1 fruit fly cellular context compared by ENCODE assay signal in the genomic region with DNA sequence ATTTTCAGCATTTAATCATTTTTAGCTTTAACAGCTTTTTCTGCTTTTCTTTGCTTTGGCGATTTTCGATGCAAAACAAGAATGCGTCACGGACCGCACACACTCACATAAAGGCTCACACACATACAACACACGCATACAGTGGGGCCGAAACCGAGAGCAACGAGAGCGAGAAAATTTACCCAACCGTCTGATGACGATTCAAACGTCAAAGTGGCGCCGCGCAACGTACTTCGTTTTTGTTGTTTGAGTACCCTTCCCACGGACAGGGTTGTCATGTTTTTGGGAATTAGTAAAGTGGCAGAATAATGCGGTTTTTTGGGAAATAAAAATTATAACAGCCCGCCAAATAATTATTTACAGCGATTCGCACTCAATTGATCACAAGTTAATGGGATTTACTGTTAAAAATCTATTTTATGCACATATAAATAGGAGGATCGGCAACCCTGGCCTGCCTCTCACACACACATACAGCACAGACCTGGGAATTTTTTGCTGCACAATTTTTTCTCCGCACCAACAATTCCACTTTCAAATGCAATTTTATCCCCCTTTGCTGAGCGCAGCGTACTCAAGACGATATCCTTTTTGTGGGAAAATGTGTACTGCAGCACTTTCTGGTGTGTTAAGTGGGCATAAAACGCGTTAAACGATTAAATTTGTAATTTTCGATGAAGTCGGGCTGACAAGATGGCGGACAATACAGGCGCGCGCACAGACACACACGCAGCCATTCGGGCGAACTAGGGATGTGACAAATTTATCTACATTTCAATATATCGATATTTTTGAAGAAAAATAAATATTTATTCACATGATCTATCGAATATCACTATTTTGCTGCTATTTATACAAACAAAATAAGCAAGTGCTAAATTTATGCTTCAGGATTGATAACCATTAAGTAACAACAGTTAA.
TF ChIP-seq lines count a peak whose summit lies in the region.

No protein-coding gene starts in this region.

TF ChIP-seq in whole organism, embryonic, 481 proteins besides CTCF, POLR2A, EP300 and RAD21 (continued from another document and continues in another):
- TF ChIP-seq CG33213 (GFP tag; optimal IDR thresholded peaks at IDR 0.05; lab: Kevin White, UChicago) (peak; percentile 88), CG10274 (GFP tag; optimal IDR thresholded peaks at IDR 0.05; lab: Kevin White, UChicago) (peak; percentile 86), ac (GFP tag; optimal IDR thresholded peaks at IDR 0.05; lab: Kevin White, UChicago) (peak; percentile 91), CG15011 (GFP tag; optimal IDR thresholded peaks at IDR 0.05; lab: Kevin White, UChicago) (peak; percentile 90), Lhr (GFP tag; optimal IDR thresholded peaks at IDR 0.05; lab: Kevin White, UChicago) (peak; percentile 64), bigmax (GFP tag; optimal IDR thresholded peaks at IDR 0.05; lab: Kevin White, UChicago) (peak; percentile 56), ems (GFP tag; optimal IDR thresholded peaks at IDR 0.05; lab: Kevin White, UChicago) (peak; percentile 91), CG13424 (tag; optimal IDR thresholded peaks at IDR 0.05; lab: Kevin White, UChicago) (peak; percentile 96), B-H1 (GFP tag; IDR thresholded peaks at IDR 0.05; lab: Robert Waterston, UW) (peak; percentile 82), cwo (GFP tag; optimal IDR thresholded peaks at IDR 0.05; lab: Kevin White, UChicago) (peak; percentile 92), Deaf1 (tag; optimal IDR thresholded peaks at IDR 0.05; lab: Kevin White, UChicago) (peak; percentile 75), ind (GFP tag; optimal IDR thresholded peaks at IDR 0.05; lab: Kevin White, UChicago) (peak; percentile 91), sr (GFP tag; IDR thresholded peaks at IDR 0.05; lab: Robert Waterston, UW) (peak; percentile 70; the same call in 2 of the 3 replicates), CG30403 (GFP tag; optimal IDR thresholded peaks at IDR 0.05; lab: Kevin White, UChicago) (peak; percentile 93), so (GFP tag; IDR thresholded peaks at IDR 0.05; lab: Robert Waterston, UW) (peak; percentile 94), CG2678 (tag; optimal IDR thresholded peaks at IDR 0.05; lab: Kevin White, UChicago) (peak; percentile 97), disco-r (GFP tag; optimal IDR thresholded peaks at IDR 0.05; lab: Kevin White, UChicago) (peak; percentile 74), CG4328 (GFP tag; optimal IDR thresholded peaks at IDR 0.05; lab: Kevin White, UChicago) (peak; percentile 93), CG17385 (GFP tag; optimal IDR thresholded peaks at IDR 0.05; lab: Kevin White, UChicago) (peak; percentile 90), CG11723 (GFP tag; optimal IDR thresholded peaks at IDR 0.05; lab: Kevin White, UChicago) (peak; percentile 90), NK7.1 (GFP tag; optimal IDR thresholded peaks at IDR 0.05; lab: Kevin White, UChicago) (peak; percentile 89), Optix (GFP tag; IDR thresholded peaks at IDR 0.05; lab: Robert Waterston, UW) (peak; percentile 91), dimm (GFP tag; IDR thresholded peaks at IDR 0.05; lab: Robert Waterston, UW) (peak; percentile 53; the same call in 1 of the 2 replicates), NC2β (GFP tag; optimal IDR thresholded peaks at IDR 0.05; lab: Kevin White, UChicago) (peak; percentile 92), CG1603 (tag; optimal IDR thresholded peaks at IDR 0.05; lab: Kevin White, UChicago) (peak; percentile 95), Xbp1 (GFP tag; optimal IDR thresholded peaks at IDR 0.05; lab: Kevin White, UChicago) (peak; percentile 93), dati (GFP tag; IDR thresholded peaks at IDR 0.05; lab: Robert Waterston, UW) (peak; percentile 56; the same call in 1 of the 2 replicates), Bgb (GFP tag; IDR thresholded peaks at IDR 0.05; lab: Robert Waterston, UW; ENCODE audit: partially characterized antibody) (peak; percentile 61), crc (GFP tag; optimal IDR thresholded peaks at IDR 0.05; lab: Kevin White, UChicago) (peak; percentile 86), CG16863 (GFP tag; optimal IDR thresholded peaks at IDR 0.05; lab: Kevin White, UChicago) (peak; percentile 92), CG10654 (GFP tag; optimal IDR thresholded peaks at IDR 0.05; lab: Kevin White, UChicago) (peak; percentile 82), CG14710 (tag; optimal IDR thresholded peaks at IDR 0.05; lab: Kevin White, UChicago) (peak; percentile 92), jumu (GFP tag; optimal IDR thresholded peaks at IDR 0.05; lab: Kevin White, UChicago) (peak; percentile 89), CG12769 (tag; optimal IDR thresholded peaks at IDR 0.05; lab: Kevin White, UChicago) (peak; percentile 96), pho (GFP tag; optimal IDR thresholded peaks at IDR 0.05; lab: Kevin White, UChicago) (peak; percentile 90), dan (GFP tag; IDR thresholded peaks at IDR 0.05; lab: Robert Waterston, UW) (no peak; the same call in 1 of the 2 replicates), ERR (GFP tag; optimal IDR thresholded peaks at IDR 0.05; lab: Kevin White, UChicago) (peak; percentile 79), trh (GFP tag; optimal IDR thresholded peaks at IDR 0.05; lab: Kevin White, UChicago) (peak; percentile 76), bcd (GFP tag; optimal IDR thresholded peaks at IDR 0.05; lab: Kevin White, UChicago) (peak; percentile 93), Chrac-16 (GFP tag; optimal IDR thresholded peaks at IDR 0.05; lab: Kevin White, UChicago) (peak; percentile 93), CG18262 (tag; optimal IDR thresholded peaks at IDR 0.05; lab: Kevin White, UChicago) (peak; percentile 94), CG4707 (GFP tag; optimal IDR thresholded peaks at IDR 0.05; lab: Kevin White, UChicago) (peak; percentile 83), nom (GFP tag; optimal IDR thresholded peaks at IDR 0.05; lab: Kevin White, UChicago) (peak; percentile 91), CG17802 (tag; optimal IDR thresholded peaks at IDR 0.05; lab: Kevin White, UChicago) (peak; percentile 83), CG2199 (GFP tag; IDR thresholded peaks at IDR 0.05; lab: Robert Waterston, UW) (peak; percentile 78; the same call in 2 of the 3 replicates), CG3407 (GFP tag; optimal IDR thresholded peaks at IDR 0.05; lab: Kevin White, UChicago) (peak; percentile 81), lab (GFP tag; optimal IDR thresholded peaks at IDR 0.05; lab: Kevin White, UChicago) (peak; percentile 97), cato (GFP tag; optimal IDR thresholded peaks at IDR 0.05; lab: Kevin White, UChicago; ENCODE audit: borderline replicate concordance) (peak; percentile 88), gfzf (GFP tag; optimal IDR thresholded peaks at IDR 0.05; lab: Kevin White, UChicago) (no peak), sna (GFP tag; IDR thresholded peaks at IDR 0.05; lab: Robert Waterston, UW; ENCODE audit: partially characterized antibody) (no peak; the same call in 1 of the 2 replicates), seq (GFP tag; IDR thresholded peaks at IDR 0.05; lab: Robert Waterston, UW) (peak; percentile 90), zfh1 (GFP tag; IDR thresholded peaks at IDR 0.05; lab: Robert Waterston, UW) (peak; percentile 94), tio (GFP tag; optimal IDR thresholded peaks at IDR 0.05; lab: Kevin White, UChicago) (peak; percentile 87), nerfin-2 (GFP tag; IDR thresholded peaks at IDR 0.05; lab: Robert Waterston, UW; ENCODE audit: partially characterized antibody) (no peak), D (optimal IDR thresholded peaks at IDR 0.05; lab: Kevin White, UChicago) (no peak), D (GFP tag; optimal IDR thresholded peaks at IDR 0.05; lab: Kevin White, UChicago) (peak; percentile 91), Usf (GFP tag; optimal IDR thresholded peaks at IDR 0.05; lab: Kevin White, UChicago) (peak; percentile 86), Aef1 (GFP tag; IDR thresholded peaks at IDR 0.05; lab: Robert Waterston, UW) (peak; percentile 91), CG11504 (tag; optimal IDR thresholded peaks at IDR 0.05; lab: Kevin White, UChicago) (peak; percentile 93), br (optimal IDR thresholded peaks at IDR 0.05; lab: Kevin White, UChicago) (no peak), CG14441 (GFP tag; IDR thresholded peaks at IDR 0.05; lab: Robert Waterston, UW) (peak; percentile 94), HLH54F (GFP tag; optimal IDR thresholded peaks at IDR 0.05; lab: Kevin White, UChicago) (peak; percentile 89), Vsx1 (GFP tag; optimal IDR thresholded peaks at IDR 0.05; lab: Kevin White, UChicago) (peak; percentile 86), Atf-2 (GFP tag; optimal IDR thresholded peaks at IDR 0.05; lab: Kevin White, UChicago) (peak; percentile 90), Eip74EF (GFP tag; optimal IDR thresholded peaks at IDR 0.05; lab: Kevin White, UChicago) (peak in 1 of 2 experiments; percentile 83), CG10267 (tag; optimal IDR thresholded peaks at IDR 0.05; lab: Kevin White, UChicago) (peak; percentile 84), zen2 (GFP tag; IDR thresholded peaks at IDR 0.05; lab: Robert Waterston, UW; ENCODE audit: partially characterized antibody) (peak; percentile 47; the same call in 2 of the 3 replicates), CG11695 (GFP tag; IDR thresholded peaks at IDR 0.05; lab: Robert Waterston, UW) (peak; percentile 95), sens-2 (GFP tag; IDR thresholded peaks at IDR 0.05; lab: Robert Waterston, UW) (peak; percentile 88), CG9609 (GFP tag; optimal IDR thresholded peaks at IDR 0.05; lab: Kevin White, UChicago) (peak; percentile 89), exex (tag; optimal IDR thresholded peaks at IDR 0.05; lab: Kevin White, UChicago) (peak; percentile 83), BtbVII (GFP tag; optimal IDR thresholded peaks at IDR 0.05; lab: Kevin White, UChicago) (peak; percentile 91), hb (GFP tag; IDR thresholded peaks at IDR 0.05; lab: Robert Waterston, UW; ENCODE audit: partially characterized antibody) (no peak), CG6765 (GFP tag; optimal IDR thresholded peaks at IDR 0.05; lab: Kevin White, UChicago) (peak; percentile 94), CG11696 (GFP tag; IDR thresholded peaks at IDR 0.05; lab: Robert Waterston, UW) (peak; percentile 78), Dfd (GFP tag; optimal IDR thresholded peaks at IDR 0.05; lab: Kevin White, UChicago) (no peak), CG4282 (GFP tag; optimal IDR thresholded peaks at IDR 0.05; lab: Kevin White, UChicago) (peak; percentile 84), fd102C (GFP tag; optimal IDR thresholded peaks at IDR 0.05; lab: Kevin White, UChicago) (peak; percentile 43), dpn (GFP tag; optimal IDR thresholded peaks at IDR 0.05; lab: Kevin White, UChicago) (peak; percentile 87 to 95), chif (GFP tag; optimal IDR thresholded peaks at IDR 0.05; lab: Kevin White, UChicago) (peak; percentile 91 to 93), CG6254 (GFP tag; optimal IDR thresholded peaks at IDR 0.05; lab: Kevin White, UChicago) (peak; percentile 82), Med (GFP tag; lab: Kevin White, UChicago) (peak; percentile 99), toy (GFP tag; IDR thresholded peaks at IDR 0.05; lab: Robert Waterston, UW) (0 out of 2 replicates have a peak, but pooled peaks have one; percentile 56), gro (GFP tag; optimal IDR thresholded peaks at IDR 0.05; lab: Kevin White, UChicago) (peak; percentile 94), ranshi (GFP tag; IDR thresholded peaks at IDR 0.05; lab: Robert Waterston, UW) (peak; percentile 94), Rfx (GFP tag; IDR thresholded peaks at IDR 0.05; lab: Robert Waterston, UW) (peak; percentile 95), CG13775 (GFP tag; optimal IDR thresholded peaks at IDR 0.05; lab: Kevin White, UChicago) (peak; percentile 92), Dref (GFP tag; IDR thresholded peaks at IDR 0.05; lab: Robert Waterston, UW) (peak; percentile 73), CG32772 (GFP tag; IDR thresholded peaks at IDR 0.05; lab: Robert Waterston, UW) (peak; percentile 86), chinmo (GFP tag; IDR thresholded peaks at IDR 0.05; lab: Robert Waterston, UW; ENCODE audit: partially characterized antibody) (peak; percentile 82; the same call in 3 of the 4 replicates), H15 (GFP tag; IDR thresholded peaks at IDR 0.05; lab: Robert Waterston, UW) (peak; percentile 89), Dek (tag; optimal IDR thresholded peaks at IDR 0.05; lab: Kevin White, UChicago) (peak; percentile 91), Spps (tag; optimal IDR thresholded peaks at IDR 0.05; lab: Kevin White, UChicago) (peak; percentile 80), kni (GFP tag; optimal IDR thresholded peaks at IDR 0.05; lab: Kevin White, UChicago) (peak; percentile 91), CG4617 (GFP tag; optimal IDR thresholded peaks at IDR 0.05; lab: Kevin White, UChicago; ENCODE audit: borderline replicate concordance) (peak; percentile 86), salm (tag; optimal IDR thresholded peaks at IDR 0.05; lab: Kevin White, UChicago) (peak; percentile 87), crol (GFP tag; IDR thresholded peaks at IDR 0.05; lab: Robert Waterston, UW) (no peak), CG2202 (tag; optimal IDR thresholded peaks at IDR 0.05; lab: Kevin White, UChicago) (peak; percentile 87), CG8944 (GFP tag; optimal IDR thresholded peaks at IDR 0.05; lab: Kevin White, UChicago) (peak; percentile 91), crp (GFP tag; optimal IDR thresholded peaks at IDR 0.05; lab: Kevin White, UChicago) (peak in 1 of 2 experiments; percentile 50), CG2116 (GFP tag; optimal IDR thresholded peaks at IDR 0.05; lab: Kevin White, UChicago) (peak; percentile 69), CG1832 (GFP tag; optimal IDR thresholded peaks at IDR 0.05; lab: Kevin White, UChicago) (no peak), CG31441 (GFP tag; IDR thresholded peaks at IDR 0.05; lab: Robert Waterston, UW) (peak; percentile 82), lola (GFP tag; optimal IDR thresholded peaks at IDR 0.05; lab: Kevin White, UChicago) (peak in 1 of 3 experiments; percentile 91), CG3281 (GFP tag; optimal IDR thresholded peaks at IDR 0.05; lab: Kevin White, UChicago) (peak; percentile 96), CG14965 (GFP tag; optimal IDR thresholded peaks at IDR 0.05; lab: Kevin White, UChicago; ENCODE audit: borderline replicate concordance) (peak; percentile 41), CG31388 (GFP tag; optimal IDR thresholded peaks at IDR 0.05; lab: Kevin White, UChicago) (peak; percentile 53), Ptx1 (GFP tag; IDR thresholded peaks at IDR 0.05; lab: Robert Waterston, UW) (peak; percentile 93), CG18619 (GFP tag; optimal IDR thresholded peaks at IDR 0.05; lab: Kevin White, UChicago) (peak; percentile 95), Ravus (GFP tag; IDR thresholded peaks at IDR 0.05; lab: Robert Waterston, UW) (peak; percentile 70), stc (GFP tag; IDR thresholded peaks at IDR 0.05; lab: Robert Waterston, UW) (peak; percentile 89), CG6272 (GFP tag; IDR thresholded peaks at IDR 0.05; lab: Robert Waterston, UW) (peak; percentile 75), CG4424 (GFP tag; optimal IDR thresholded peaks at IDR 0.05; lab: Kevin White, UChicago) (peak; percentile 91), CG12236 (GFP tag; optimal IDR thresholded peaks at IDR 0.05; lab: Kevin White, UChicago) (peak; percentile 89), CG4730 (GFP tag; IDR thresholded peaks at IDR 0.05; lab: Robert Waterston, UW) (peak; percentile 82), ase (GFP tag; IDR thresholded peaks at IDR 0.05; lab: Robert Waterston, UW) (peak; percentile 86)
